Fruit fly (Drosophila melanogaster): ENCODE measurements around the gene CG3106.

The CG3106 gene

DNA sequence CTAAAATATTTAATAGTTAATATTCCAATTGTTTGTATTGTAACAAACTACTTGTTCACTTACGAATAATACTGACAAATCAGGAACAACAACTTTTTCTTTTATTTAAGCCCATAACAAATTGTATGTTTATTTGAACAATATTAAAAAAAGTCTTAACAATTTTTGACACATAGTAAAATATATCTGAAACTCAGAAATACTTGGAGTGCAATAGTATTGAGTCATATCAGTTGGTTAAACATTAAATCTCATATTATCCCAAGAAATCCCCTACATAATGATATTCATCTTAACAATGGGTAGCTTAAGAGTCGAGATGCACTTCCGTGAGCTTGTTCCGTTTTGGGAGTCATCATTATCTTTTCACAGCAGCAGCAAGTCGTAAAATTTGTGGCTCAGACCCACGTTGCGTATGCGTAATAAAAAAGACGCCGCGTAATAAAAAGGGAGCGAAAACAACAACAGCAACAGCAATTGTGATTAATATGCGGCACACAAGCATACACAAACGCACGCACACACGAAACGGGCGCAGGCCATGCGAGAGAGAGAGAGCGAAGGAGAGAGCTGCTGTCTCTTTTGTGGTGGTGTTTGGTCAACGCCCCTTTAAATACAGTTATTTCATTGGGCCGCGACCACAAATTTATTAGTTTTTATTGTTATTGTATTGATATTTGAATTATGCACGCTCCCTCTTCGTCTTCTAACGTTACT, 29.8 kb upstream of the CG3106 start (continued):
- no peak for TF ChIP-seq btn (GFP tag; optimal IDR thresholded peaks at IDR 0.05)
- TF ChIP-seq CG11696 (GFP tag; IDR thresholded peaks at IDR 0.05) = no peak
- no peak for TF ChIP-seq chn (GFP tag; optimal IDR thresholded peaks at IDR 0.05)
- no peak for TF ChIP-seq CG7928 (GFP tag; optimal IDR thresholded peaks at IDR 0.05)
- peak; percentile 92 for TF ChIP-seq CG10321 (GFP tag; IDR thresholded peaks at IDR 0.05)
- TF ChIP-seq esg (GFP tag; conservative IDR thresholded peaks at IDR 0.05) = no peak
- no peak for TF ChIP-seq ap (GFP tag; IDR thresholded peaks at IDR 0.05)
- TF ChIP-seq CG13287 (GFP tag; IDR thresholded peaks at IDR 0.05; ENCODE audit: partially characterized antibody) = no peak
- TF ChIP-seq CG9727 (GFP tag; optimal IDR thresholded peaks at IDR 0.05) = peak; percentile 1
- no peak for TF ChIP-seq Fer2 (tag; optimal IDR thresholded peaks at IDR 0.05)
- TF ChIP-seq Xrp1 (GFP tag; IDR thresholded peaks at IDR 0.05) = no peak
- TF ChIP-seq CG2712 (tag; optimal IDR thresholded peaks at IDR 0.05) = peak; percentile 7
- TF ChIP-seq Pdp1 (GFP tag; optimal IDR thresholded peaks at IDR 0.05) = peak in 1 of 2 experiments; percentile 51
- TF ChIP-seq CG17912 (GFP tag; optimal IDR thresholded peaks at IDR 0.05) = no peak
- TF ChIP-seq fu2 (GFP tag; optimal IDR thresholded peaks at IDR 0.05) = no peak
- TF ChIP-seq D19B (GFP tag; optimal IDR thresholded peaks at IDR 0.05) = peak; percentile 46
- TF ChIP-seq ab (GFP tag; optimal IDR thresholded peaks at IDR 0.05) = no peak
- no peak for TF ChIP-seq crp (GFP tag; optimal IDR thresholded peaks at IDR 0.05)
- peak; percentile 34 for TF ChIP-seq CG11504 (tag; optimal IDR thresholded peaks at IDR 0.05)
- TF ChIP-seq Mes4 (GFP tag; optimal IDR thresholded peaks at IDR 0.05) = no peak
- TF ChIP-seq CG30020 (tag; optimal IDR thresholded peaks at IDR 0.05) = no peak
- TF ChIP-seq CG4360 (GFP tag; IDR thresholded peaks at IDR 0.05) = peak; percentile 94
- no peak for TF ChIP-seq CG10267 (tag; optimal IDR thresholded peaks at IDR 0.05)
- TF ChIP-seq pnt (GFP tag; optimal IDR thresholded peaks at IDR 0.05) = no peak
- peak; percentile 51; the same call in 2 of the 3 replicates for TF ChIP-seq CG17361 (GFP tag; IDR thresholded peaks at IDR 0.05)
- TF ChIP-seq croc (GFP tag; conservative IDR thresholded peaks at IDR 0.05) = no peak
- no peak for TF ChIP-seq slou (GFP tag; optimal IDR thresholded peaks at IDR 0.05)
- TF ChIP-seq sisA (GFP tag; IDR thresholded peaks at IDR 0.05) = no peak
- TF ChIP-seq CG1603 (tag; optimal IDR thresholded peaks at IDR 0.05) = no peak
- peak; percentile 31 for TF ChIP-seq CG18262 (tag; optimal IDR thresholded peaks at IDR 0.05)
- peak; percentile 64 for TF ChIP-seq sens (GFP tag)
- no peak for TF ChIP-seq kah (GFP tag; optimal IDR thresholded peaks at IDR 0.05)
- TF ChIP-seq phol (tag; optimal IDR thresholded peaks at IDR 0.05) = peak; percentile 20
- no peak for TF ChIP-seq dysf (GFP tag; IDR thresholded peaks at IDR 0.05)
- no peak for TF ChIP-seq CG32532 (GFP tag; IDR thresholded peaks at IDR 0.05)
- TF ChIP-seq tap (tag; optimal IDR thresholded peaks at IDR 0.05) = no peak
- TF ChIP-seq CG12299 (tag; optimal IDR thresholded peaks at IDR 0.05) = no peak
- TF ChIP-seq CG7745 (tag; optimal IDR thresholded peaks at IDR 0.05) = no peak
- no peak for TF ChIP-seq tin (GFP tag; optimal IDR thresholded peaks at IDR 0.05)
- TF ChIP-seq Ets65A (GFP tag) = no peak
- no peak for TF ChIP-seq CG1529 (GFP tag; optimal IDR thresholded peaks at IDR 0.05)
- TF ChIP-seq Trl (optimal IDR thresholded peaks at IDR 0.05) = peak; percentile 36 to 45
- TF ChIP-seq Trl (GFP tag; optimal IDR thresholded peaks at IDR 0.05) = no peak
- TF ChIP-seq danr (GFP tag; IDR thresholded peaks at IDR 0.05) = no peak
- no peak for TF ChIP-seq CG13894 (tag; optimal IDR thresholded peaks at IDR 0.05)
- no peak for TF ChIP-seq Neu2 (GFP tag; optimal IDR thresholded peaks at IDR 0.05; ENCODE audit: borderline replicate concordance)
- TF ChIP-seq Jarid2 (GFP tag; optimal IDR thresholded peaks at IDR 0.05) = peak; percentile 60
- TF ChIP-seq hbn (GFP tag; IDR thresholded peaks at IDR 0.05; ENCODE audit: partially characterized antibody) = no peak
- 0 out of 3 replicates have a peak, but pooled peaks have one; percentile 21 for TF ChIP-seq Aef1 (GFP tag; IDR thresholded peaks at IDR 0.05)
- no peak for TF ChIP-seq Lim3 (GFP tag; IDR thresholded peaks at IDR 0.05)
- no peak for TF ChIP-seq CG16779 (GFP tag; IDR thresholded peaks at IDR 0.05)
